Fruit fly (Drosophila melanogaster): ENCODE measurements around the gene CG2260.

Gene CG2260

dm6 chrX:8113386-8114279 lies 7.3 kb downstream of the CG2260 start:
- TF ChIP-seq CG17801 (GFP tag; optimal IDR thresholded peaks at IDR 0.05; ENCODE audit: partially characterized antibody) = peak; percentile 61

dm6 chrX:8112715-8113114 lies 8.2 kb downstream of the CG2260 start:
- no peak for TF ChIP-seq CG17801 (GFP tag; optimal IDR thresholded peaks at IDR 0.05; ENCODE audit: partially characterized antibody)

dm6 chrX:8110984-8111383 lies 10.0 kb downstream of the CG2260 start:
- no peak for TF ChIP-seq CG17801 (GFP tag; optimal IDR thresholded peaks at IDR 0.05; ENCODE audit: partially characterized antibody)

- no peak for TF ChIP-seq CG17801 (GFP tag; optimal IDR thresholded peaks at IDR 0.05; ENCODE audit: partially characterized antibody)
Observed at dm6 chrX:8107936-8108335, 13.0 kb downstream of the CG2260 start.

dm6 chrX:8106281-8107050 lies 14.5 kb downstream of the CG2260 start:
- TF ChIP-seq CG17801 (GFP tag; optimal IDR thresholded peaks at IDR 0.05; ENCODE audit: partially characterized antibody) = peak; percentile 6

- peak; percentile 98 for TF ChIP-seq CG17801 (GFP tag; optimal IDR thresholded peaks at IDR 0.05; ENCODE audit: partially characterized antibody)
Observed at dm6 chrX:8101479-8102198, 19.3 kb downstream of the CG2260 start, which contains the start of gene CG2258. Gene CG2258 (minus strand): TSS chrX:8102095.

dm6 chrX:8100826-8101079 lies 20.2 kb downstream of the CG2260 start:
- TF ChIP-seq CG17801 (GFP tag; optimal IDR thresholded peaks at IDR 0.05; ENCODE audit: partially characterized antibody) = no peak

- peak; percentile 20 for TF ChIP-seq CG17801 (GFP tag; optimal IDR thresholded peaks at IDR 0.05; ENCODE audit: partially characterized antibody)
Observed at dm6 chrX:8100026-8100825, 20.7 kb downstream of the CG2260 start.

dm6 chrX:8093722-8094177 lies 27.2 kb downstream of the CG2260 start, which contains the start of gene UbcE2H:
Gene UbcE2H (minus strand): TSS chrX:8094064.
- no peak for TF ChIP-seq CG17801 (GFP tag; optimal IDR thresholded peaks at IDR 0.05; ENCODE audit: partially characterized antibody)

- peak; percentile 22 for TF ChIP-seq CG17801 (GFP tag; optimal IDR thresholded peaks at IDR 0.05; ENCODE audit: partially characterized antibody)
Observed at dm6 chrX:8092893-8093721, 27.8 kb downstream of the CG2260 start.

dm6 chrX:8092075-8092682 lies 28.8 kb downstream of the CG2260 start:
- TF ChIP-seq CG17801 (GFP tag; optimal IDR thresholded peaks at IDR 0.05; ENCODE audit: partially characterized antibody) = peak; percentile 98

dm6 chrX:8091017-8091620 lies 29.8 kb downstream of the CG2260 start:
- TF ChIP-seq CG17801 (GFP tag; optimal IDR thresholded peaks at IDR 0.05; ENCODE audit: partially characterized antibody) = peak; percentile 90

dm6 chrX:8087113-8087512 lies 33.8 kb downstream of the CG2260 start, which contains the start of gene CG2256:
Gene CG2256 (minus strand): TSS chrX:8087213.
- no peak for TF ChIP-seq CG17801 (GFP tag; optimal IDR thresholded peaks at IDR 0.05; ENCODE audit: partially characterized antibody)
